Worm (Caenorhabditis elegans) whole organism, L4 larva: ENCODE results near the gene pup-2.
A peak's percentile ranks its signal among the peaks of the same experiment; 100 is the strongest.

ENCODE experiments used
- D1046.2 ChIP-seq: fragments of 200-800 bp; sonication (Bioruptor generic); IDR thresholded peaks from 2 replicates; pipeline ENCODE4 v1.3.6; 2022; ENCODE audit warnings: missing genetic modification characterization, missing compliant biosample characterization
- Y105C5A.15 ChIP-seq: fragments of 200-800 bp; sonication (Bioruptor generic); IDR thresholded peaks from 2 replicates; pipeline ENCODE4 v1.3.6; 2022; ENCODE audit warnings: missing genetic modification characterization, missing compliant biosample characterization
- aha-1 ChIP-seq: fragments of 150-350 bp; peaks from one replicate; lab custom pipeline; 2014; ENCODE audit warnings: missing biosample characterization, missing genetic modification characterization
- aly-2 ChIP-seq: sonication (generic microtip); optimal IDR thresholded peaks from 2 replicates; lab custom pipeline; 2018; ENCODE audit warnings: missing biosample characterization, missing genetic modification characterization
- arid-1 ChIP-seq: fragments of 200-800 bp; sonication (Bioruptor generic); conservative IDR thresholded peaks from 2 replicates; pipeline ENCODE4 v1.3.6; 2022; ENCODE audit warnings: missing genetic modification reagents, missing genetic modification characterization, missing compliant biosample characterization
- ceh-28 ChIP-seq: fragments of 150-350 bp; optimal IDR thresholded peaks from 2 replicates; lab custom pipeline; 2014; ENCODE audit warnings: missing biosample characterization, missing genetic modification reagents, missing genetic modification characterization
- ceh-32 ChIP-seq: sonication (generic microtip); optimal IDR thresholded peaks from 2 replicates; lab custom pipeline; 2016; ENCODE audit warnings: mild to moderate bottlenecking, missing genetic modification characterization, missing compliant biosample characterization; ENCODE audit not compliant: poor library complexity
- ceh-44 ChIP-seq: fragments of 200-800 bp; sonication (Bioruptor generic); IDR thresholded peaks from 2 replicates; pipeline ENCODE4 v1.3.6; 2022; ENCODE audit warnings: missing genetic modification reagents, missing genetic modification characterization, missing compliant biosample characterization
- ces-1 ChIP-seq: fragments of 150-350 bp; sonication (generic microtip); optimal IDR thresholded peaks from 4 replicates; lab custom pipeline; 2014; ENCODE audit warnings: missing biosample characterization, missing genetic modification reagents, missing genetic modification characterization
- cey-2 ChIP-seq: sonication (generic microtip); optimal IDR thresholded peaks from 3 replicates; lab custom pipeline; 2017; ENCODE audit warnings: missing genetic modification characterization, mild to moderate bottlenecking, missing compliant biosample characterization, antibody characterized with exemption, borderline replicate concordance; ENCODE audit not compliant: insufficient read depth
- ctbp-1 ChIP-seq: fragments of 200-800 bp; sonication (Bioruptor generic); IDR thresholded peaks from 2 replicates; pipeline ENCODE4 v1.3.6; 2022; ENCODE audit warnings: missing genetic modification reagents, missing genetic modification characterization, missing compliant biosample characterization
- daf-16 ChIP-seq, 3 experiments: sonication (generic microtip); optimal IDR thresholded peaks; 2 replicates each; lab custom pipeline; 2016 to 2017; ENCODE audit warnings: missing genetic modification characterization in 3 of 3, missing genetic modification reagents in 3 of 3, mild to moderate bottlenecking in 2 of 3, missing compliant biosample characterization in 2 of 3, missing biosample characterization in 1 of 3, moderate library complexity in 1 of 3
- dmd-9 ChIP-seq: fragments of 200-800 bp; sonication (Bioruptor generic); IDR thresholded peaks from 2 replicates; pipeline ENCODE4 v1.3.6; 2022; ENCODE audit warnings: missing genetic modification reagents, missing genetic modification characterization, missing compliant biosample characterization
- duxl-1 ChIP-seq: sonication (generic microtip); optimal IDR thresholded peaks from 2 replicates; lab custom pipeline; 2016; ENCODE audit warnings: mild to moderate bottlenecking, missing genetic modification characterization, moderate library complexity, missing compliant biosample characterization; ENCODE audit not compliant: poor library complexity
- dve-1 ChIP-seq: sonication (generic microtip); optimal IDR thresholded peaks from 2 replicates; lab custom pipeline; 2017; ENCODE audit warnings: antibody characterized with exemption, mild to moderate bottlenecking, missing genetic modification characterization, missing compliant biosample characterization; ENCODE audit not compliant: insufficient read depth
- egl-43 ChIP-seq: fragments of 200-800 bp; sonication (Bioruptor generic); IDR thresholded peaks from 2 replicates; pipeline ENCODE4 v1.3.6; 2022; ENCODE audit warnings: missing genetic modification reagents, missing genetic modification characterization, missing compliant biosample characterization
- fkh-10 ChIP-seq: fragments of 150-350 bp; optimal IDR thresholded peaks from 2 replicates; lab custom pipeline; 2014; ENCODE audit warnings: missing biosample characterization, missing genetic modification reagents, missing genetic modification characterization
- hif-1 ChIP-seq, 2 experiments: sonication (generic microtip); optimal IDR thresholded peaks; 2 replicates each; lab custom pipeline; 2016 to 2017; ENCODE audit warnings: missing compliant biosample characterization in 2 of 2, missing genetic modification characterization in 2 of 2, missing genetic modification reagents in 2 of 2, missing genotype in 2 of 2, mild to moderate bottlenecking in 1 of 2
- hlh-11 ChIP-seq: fragments of 200-800 bp; sonication (Bioruptor generic); optimal IDR thresholded peaks from 2 replicates; lab custom pipeline; 2018; ENCODE audit warnings: mild to moderate bottlenecking, missing genetic modification characterization, missing compliant biosample characterization
- hlh-30 ChIP-seq: sonication (generic microtip); optimal IDR thresholded peaks from 2 replicates; lab custom pipeline; 2017; ENCODE audit warnings: antibody characterized with exemption, mild to moderate bottlenecking, missing genetic modification characterization, missing compliant biosample characterization; ENCODE audit not compliant: insufficient read depth
- hmg-1.1 ChIP-seq: fragments of 200-800 bp; sonication (Bioruptor generic); IDR thresholded peaks from 2 replicates; pipeline ENCODE4 v1.3.6; 2022; ENCODE audit warnings: missing genetic modification reagents, missing genetic modification characterization, missing compliant biosample characterization
- lin-1 ChIP-seq: fragments of 200-800 bp; sonication (Bioruptor generic); IDR thresholded peaks from 2 replicates; pipeline ENCODE4 v1.3.6; 2022; ENCODE audit warnings: missing genetic modification reagents, missing genetic modification characterization, missing compliant biosample characterization
- lin-15B ChIP-seq: fragments of 150-350 bp; sonication (generic microtip); optimal IDR thresholded peaks from 3 replicates; lab custom pipeline; 2014; ENCODE audit warnings: missing biosample characterization, missing genetic modification characterization
- lin-29 ChIP-seq: fragments of 200-800 bp; sonication (Bioruptor generic); IDR thresholded peaks from 2 replicates; pipeline ENCODE4 v1.3.6; 2022; ENCODE audit warnings: missing genetic modification reagents, missing genetic modification characterization, missing compliant biosample characterization
- lsy-2 ChIP-seq, 2 experiments: fragments of 150-350 bp in 1 of 2; sonication (generic microtip) in 1 of 2; optimal IDR thresholded peaks; 2 replicates each; lab custom pipeline; 2014 to 2017; ENCODE audit warnings: missing biosample characterization in 2 of 2, missing genetic modification characterization in 2 of 2
- mdl-1 ChIP-seq, 2 experiments: fragments of 150-350 bp in 1 of 2; sonication (generic microtip) in 1 of 2; optimal IDR thresholded peaks; 2 replicates each; lab custom pipeline; 2014 to 2017; ENCODE audit warnings: missing biosample characterization in 2 of 2, missing genetic modification characterization in 2 of 2
- mdt-29 ChIP-seq: fragments of 200-800 bp; sonication (Bioruptor generic); IDR thresholded peaks from 2 replicates; pipeline ENCODE4 v1.3.6; 2022; ENCODE audit warnings: missing genetic modification reagents, missing genetic modification characterization, missing compliant biosample characterization
- mep-1 ChIP-seq: fragments of 150-350 bp; sonication (generic microtip); optimal IDR thresholded peaks from 3 replicates; lab custom pipeline; 2014; ENCODE audit warnings: missing biosample characterization, missing genetic modification characterization
- mes-2 ChIP-seq: sonication (generic microtip); optimal IDR thresholded peaks from 2 replicates; lab custom pipeline; 2016; ENCODE audit warnings: missing genotype, mild to moderate bottlenecking, missing genetic modification characterization, missing compliant biosample characterization; ENCODE audit not compliant: poor library complexity, severe bottlenecking
- mxl-3 ChIP-seq: fragments of 200-800 bp; sonication (Bioruptor generic); optimal IDR thresholded peaks from 2 replicates; lab custom pipeline; 2018; ENCODE audit warnings: mild to moderate bottlenecking, missing genetic modification characterization, missing compliant biosample characterization
- nhr-10 ChIP-seq: fragments of 150-350 bp; optimal IDR thresholded peaks from 2 replicates; lab custom pipeline; 2014; ENCODE audit warnings: missing biosample characterization, missing genetic modification characterization
- nhr-102 ChIP-seq: sonication (generic microtip); optimal IDR thresholded peaks from 2 replicates; lab custom pipeline; 2016; ENCODE audit warnings: mild to moderate bottlenecking, missing genetic modification characterization, moderate library complexity, missing compliant biosample characterization
- nhr-28 ChIP-seq: fragments of 150-350 bp; optimal IDR thresholded peaks from 2 replicates; lab custom pipeline; 2014; ENCODE audit warnings: missing biosample characterization, missing genetic modification characterization
- nhr-41 ChIP-seq: fragments of 200-800 bp; sonication (Bioruptor generic); IDR thresholded peaks from 2 replicates; pipeline ENCODE4 v1.3.6; 2022; ENCODE audit warnings: missing genetic modification reagents, missing genetic modification characterization, missing compliant biosample characterization
- nhr-42 ChIP-seq: fragments of 200-800 bp; sonication (Bioruptor generic); IDR thresholded peaks from 2 replicates; pipeline ENCODE4 v1.3.6; 2022; ENCODE audit warnings: missing genetic modification characterization, missing compliant biosample characterization
- nhr-77 ChIP-seq: fragments of 150-350 bp; optimal IDR thresholded peaks from 2 replicates; lab custom pipeline; 2014; ENCODE audit warnings: missing biosample characterization, missing genetic modification characterization
- pqm-1 ChIP-seq: sonication (generic microtip); optimal IDR thresholded peaks from 2 replicates; lab custom pipeline; 2017; ENCODE audit warnings: missing biosample characterization, missing genetic modification characterization
- set-16 ChIP-seq: fragments of 200-800 bp; sonication (Bioruptor generic); IDR thresholded peaks from 2 replicates; pipeline ENCODE4 v1.3.6; 2022; ENCODE audit warnings: missing genetic modification reagents, missing genetic modification characterization, missing compliant biosample characterization
- snpc-1.2 ChIP-seq: fragments of 200-800 bp; sonication (Bioruptor generic); IDR thresholded peaks from 2 replicates; pipeline ENCODE4 v1.3.6; 2022; ENCODE audit warnings: missing genetic modification reagents, missing genetic modification characterization, missing compliant biosample characterization
- snpc-4 ChIP-seq: fragments of 150-350 bp; optimal IDR thresholded peaks from 2 replicates; lab custom pipeline; 2014; ENCODE audit warnings: missing biosample characterization, missing genetic modification characterization
- spr-3 ChIP-seq: fragments of 200-800 bp; sonication (Bioruptor generic); optimal IDR thresholded peaks from 2 replicates; lab custom pipeline; 2018; ENCODE audit warnings: mild to moderate bottlenecking, missing genetic modification characterization, missing compliant biosample characterization
- unc-62 ChIP-seq, 3 experiments: fragments of 150-350 bp in 1 of 3; sonication (generic microtip); optimal IDR thresholded peaks in 2 of 3; peaks in 1 of 3; 1 replicate in 1 of 3; 2 replicates in 2 of 3; lab custom pipeline; 2014 to 2017; ENCODE audit warnings: missing biosample characterization in 3 of 3, missing genetic modification characterization in 3 of 3, missing genetic modification reagents in 3 of 3, missing genotype in 1 of 3
- vab-7 ChIP-seq: fragments of 200-800 bp; sonication (Bioruptor generic); IDR thresholded peaks from 2 replicates; pipeline ENCODE4 v1.3.6; 2022; ENCODE audit warnings: missing genetic modification reagents, missing genetic modification characterization, missing compliant biosample characterization
- zag-1 ChIP-seq: fragments of 150-350 bp; optimal IDR thresholded peaks from 2 replicates; lab custom pipeline; 2014; ENCODE audit warnings: missing biosample characterization, missing genetic modification characterization
- ztf-7 ChIP-seq: fragments of 150-350 bp; optimal IDR thresholded peaks from 2 replicates; lab custom pipeline; 2014; ENCODE audit warnings: missing biosample characterization, missing genetic modification characterization

Gene pup-2

DNA sequence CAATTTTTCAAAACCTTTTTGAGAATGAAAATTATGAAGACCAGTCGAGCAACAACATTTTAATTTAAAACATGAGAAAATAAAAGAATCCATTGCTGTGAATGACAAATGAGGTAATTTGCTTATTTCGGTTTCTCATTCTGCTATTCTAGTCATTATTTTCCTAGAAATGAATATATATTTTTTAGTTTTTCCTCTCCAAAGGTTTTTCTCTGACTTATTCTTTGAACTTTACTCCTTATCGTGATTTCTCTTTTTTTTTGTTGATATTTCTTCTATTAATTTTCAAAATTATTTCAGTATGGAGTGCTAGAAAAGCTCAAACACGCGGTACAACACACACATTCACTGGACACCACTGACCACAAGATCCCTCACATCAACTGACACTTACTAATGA, at the start of gene pup-2:
TSS of gene pup-2 (plus strand) at position 301 of the 400 bp plus-strand sequence.
- TF ChIP-seq D1046.2 (GFP tag; lab: Robert Waterston, UW) (no peak), arid-1 (GFP tag; lab: Robert Waterston, UW) (no peak), lin-15B (no peak), aly-2 (tag; lab: Kevin White, UChicago) (no peak), ceh-28 (tag; lab: Kevin White, UChicago) (no peak), ceh-32 (tag; lab: Kevin White, UChicago) (no peak), lin-1 (no peak)
- TF ChIP-seq, all 104 proteins: peak for 0

DNA sequence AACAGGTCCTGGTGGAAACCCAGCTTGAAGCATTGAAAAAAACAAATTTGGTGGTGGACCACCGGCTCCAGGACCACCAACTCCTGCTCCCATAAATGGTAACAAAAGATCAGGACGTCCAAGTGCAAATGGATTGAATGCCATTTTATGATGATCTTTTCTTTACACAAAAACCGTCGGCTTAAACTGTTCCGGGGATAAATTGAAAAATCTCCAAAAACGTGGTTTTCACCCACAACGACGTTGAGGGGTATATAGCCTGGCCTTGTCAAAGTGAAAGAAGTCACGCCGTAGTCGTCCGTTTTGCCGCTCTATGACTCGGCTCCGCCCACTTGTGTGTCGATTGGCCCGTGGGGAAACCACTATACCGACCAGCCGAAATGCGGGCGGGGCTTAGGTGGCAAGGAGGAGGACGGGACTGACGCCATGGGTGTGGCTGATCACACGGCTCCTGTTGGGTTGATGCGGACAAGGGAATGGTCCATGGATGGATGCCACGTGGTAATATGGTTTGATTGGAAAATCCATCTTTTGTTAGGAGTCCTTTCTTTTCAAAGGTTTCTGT, 49.6 kb upstream of the pup-2 start, which contains the start of gene tbx-2:
TSS of gene tbx-2 (minus strand) at position 264 of the 565 bp plus-strand sequence.
- TF ChIP-seq hmg-1.1 (GFP tag; lab: Robert Waterston, UW) (peak; percentile 29; the same call in 1 of the 2 replicates), cey-2 (tag; lab: Kevin White, UChicago) (no peak), mxl-3 (GFP tag; lab: Kevin White, UChicago) (peak; percentile 61), spr-3 (no peak), pqm-1 (no peak), mes-2 (tag; lab: Kevin White, UChicago) (peak; percentile 31), aha-1 (tag; lab: Kevin White, UChicago) (peak; percentile 78), mdl-1 (tag; optimal IDR thresholded peaks at IDR 0.05; lab: Kevin White, UChicago) (peak in 1 of 2 experiments; percentile 13), ctbp-1 (GFP tag; lab: Robert Waterston, UW) (no peak), duxl-1 (peak; percentile 3), hlh-11 (tag; lab: Kevin White, UChicago) (peak; percentile 44), Y105C5A.15 (no peak), fkh-10 (GFP tag; lab: Kevin White, UChicago) (no peak), ces-1 (GFP tag; lab: Kevin White, UChicago) (no peak), lin-29 (no peak), unc-62 (GFP tag; optimal IDR thresholded peaks at IDR 0.05 in 1 of 2; lab: Kevin White, UChicago) (peak in 1 of 2 experiments; percentile 78), unc-62 (tag; optimal IDR thresholded peaks at IDR 0.05; lab: Kevin White, UChicago) (no peak), set-16 (GFP tag; lab: Robert Waterston, UW) (peak; percentile 58), lsy-2 (tag; optimal IDR thresholded peaks at IDR 0.05; lab: Kevin White, UChicago) (peak in 1 of 2 experiments; percentile 41), egl-43 (GFP tag; lab: Robert Waterston, UW) (0 out of 2 replicates have a peak, but pooled peaks have one; percentile 34), nhr-41 (no peak), hlh-30 (tag; lab: Kevin White, UChicago) (peak; percentile 54)

DNA sequence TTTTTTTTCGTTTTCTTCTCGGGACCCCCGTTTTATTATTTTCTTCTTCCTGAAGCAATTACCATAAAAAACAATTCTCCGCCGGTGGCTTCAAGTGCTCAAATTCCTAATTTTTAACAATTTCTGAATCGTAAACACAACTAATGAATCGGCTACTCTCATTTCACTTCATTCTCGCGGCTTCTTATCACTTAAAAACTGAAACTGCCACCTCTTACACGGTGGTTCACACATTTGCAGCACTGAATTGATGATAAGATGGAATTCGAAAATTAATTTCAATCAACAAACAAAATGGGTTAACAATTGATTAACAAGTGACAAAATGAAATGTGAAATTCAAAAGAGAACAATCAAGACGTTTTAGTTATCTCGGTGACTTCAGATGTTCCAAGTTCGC, 48.6 kb upstream of the pup-2 start:
- TF ChIP-seq lsy-2 (tag; optimal IDR thresholded peaks at IDR 0.05; lab: Kevin White, UChicago), result peak in 1 of 2 experiments; percentile 10
- no peak for TF ChIP-seq snpc-1.2
- TF ChIP-seq vab-7 (GFP tag; lab: Robert Waterston, UW), result no peak
- TF ChIP-seq nhr-42 (GFP tag; lab: Robert Waterston, UW), result no peak
- no peak for TF ChIP-seq nhr-10 (tag; lab: Kevin White, UChicago)
- TF ChIP-seq daf-16 (GFP tag; optimal IDR thresholded peaks at IDR 0.05; lab: Kevin White, UChicago), result no peak
- TF ChIP-seq daf-16 (tag; optimal IDR thresholded peaks at IDR 0.05; lab: Kevin White, UChicago), result peak; percentile 65
- no peak for TF ChIP-seq hif-1 (tag; optimal IDR thresholded peaks at IDR 0.05; lab: Kevin White, UChicago)
- TF ChIP-seq pqm-1, result peak; percentile 93
- TF ChIP-seq zag-1 (tag; lab: Kevin White, UChicago), result no peak
- TF ChIP-seq dve-1 (tag; lab: Kevin White, UChicago), result peak; percentile 35
- TF ChIP-seq nhr-102 (tag; lab: Kevin White, UChicago), result no peak
- TF ChIP-seq nhr-77 (tag; lab: Kevin White, UChicago), result peak; percentile 61
- TF ChIP-seq lin-15B, result no peak
- no peak for TF ChIP-seq mep-1
- TF ChIP-seq ceh-44 (GFP tag; lab: Robert Waterston, UW), result no peak
- no peak for TF ChIP-seq snpc-4 (tag; lab: Kevin White, UChicago)
- peak; percentile 55 for TF ChIP-seq nhr-28 (tag; lab: Kevin White, UChicago)
- no peak for TF ChIP-seq dmd-9 (GFP tag; lab: Robert Waterston, UW)
- TF ChIP-seq ztf-7 (tag; lab: Kevin White, UChicago), result no peak
- TF ChIP-seq set-16 (GFP tag; lab: Robert Waterston, UW), result no peak
- TF ChIP-seq mdt-29 (GFP tag; lab: Robert Waterston, UW), result no peak
- TF ChIP-seq hlh-11 (tag; lab: Kevin White, UChicago), result peak; percentile 38
